Worm (Caenorhabditis elegans): ENCODE measurements around the gene W09H1.3.

Gene W09H1.3

DNA sequence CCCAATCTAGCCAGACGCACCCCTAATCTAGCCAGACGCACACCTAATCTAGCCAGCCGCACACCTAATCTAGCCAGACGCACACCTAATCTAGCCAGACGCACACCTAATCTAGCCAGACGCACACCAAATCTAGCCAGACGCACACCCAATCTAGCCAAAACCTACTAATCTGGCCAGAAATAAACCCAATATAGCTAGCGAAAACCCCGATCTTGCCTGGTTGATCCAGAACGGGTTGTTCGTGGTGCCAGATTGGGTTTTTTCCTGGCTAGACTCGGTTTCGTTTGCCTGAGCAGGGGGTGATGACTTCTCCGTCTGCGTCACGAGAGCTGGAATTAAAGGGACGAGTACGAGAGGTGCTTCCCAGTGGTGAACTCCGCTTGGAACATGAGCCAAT, at the start of gene W09H1.3:
TSS of gene W09H1.3 (plus strand) at position 301 of the 400 bp plus-strand sequence.
- TF ChIP-seq cog-1 (tag; optimal IDR thresholded peaks at IDR 0.05) = no peak
- TF ChIP-seq flt-1 (GFP tag; IDR thresholded peaks at IDR 0.05) = no peak
- TF ChIP-seq ztf-23 (GFP tag; IDR thresholded peaks at IDR 0.05) = no peak
- no peak for TF ChIP-seq ztf-29 (GFP tag; IDR thresholded peaks at IDR 0.05)
- TF ChIP-seq ref-1 (GFP tag; conservative IDR thresholded peaks at IDR 0.05) = no peak
- no peak for TF ChIP-seq klf-2 (GFP tag; conservative IDR thresholded peaks at IDR 0.05)
- TF ChIP-seq tab-1 (GFP tag; IDR thresholded peaks at IDR 0.05) = no peak
- no peak for TF ChIP-seq T22C8.4 (GFP tag; IDR thresholded peaks at IDR 0.05)
- TF ChIP-seq med-1 (GFP tag; optimal IDR thresholded peaks at IDR 0.05; ENCODE audit: insufficient read depth) = no peak

DNA sequence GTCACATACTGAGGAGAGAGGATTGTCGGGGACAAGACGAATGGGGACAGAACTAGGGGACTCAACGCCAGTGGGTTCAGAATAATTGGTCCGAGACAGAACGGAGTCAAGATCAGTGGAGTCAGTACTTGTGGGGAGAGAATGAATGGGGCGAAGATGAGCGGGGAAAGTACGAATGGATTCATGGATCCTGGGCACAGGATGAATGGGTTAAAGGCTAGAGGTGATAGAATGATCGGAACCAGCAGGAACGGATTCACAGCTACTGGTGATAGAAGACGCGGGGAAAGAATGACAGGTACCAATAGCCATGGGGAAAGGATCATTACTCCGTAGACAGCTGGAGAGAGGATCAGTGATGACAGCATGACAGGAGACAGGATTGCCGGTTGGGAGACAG, 44.7 kb upstream of the W09H1.3 start:
- TF ChIP-seq flt-1 (GFP tag; IDR thresholded peaks at IDR 0.05) (no peak), ztf-23 (GFP tag; IDR thresholded peaks at IDR 0.05) (no peak), ref-1 (GFP tag; conservative IDR thresholded peaks at IDR 0.05) (no peak), T22C8.4 (GFP tag; IDR thresholded peaks at IDR 0.05) (no peak), klf-2 (GFP tag; conservative IDR thresholded peaks at IDR 0.05) (no peak)

DNA sequence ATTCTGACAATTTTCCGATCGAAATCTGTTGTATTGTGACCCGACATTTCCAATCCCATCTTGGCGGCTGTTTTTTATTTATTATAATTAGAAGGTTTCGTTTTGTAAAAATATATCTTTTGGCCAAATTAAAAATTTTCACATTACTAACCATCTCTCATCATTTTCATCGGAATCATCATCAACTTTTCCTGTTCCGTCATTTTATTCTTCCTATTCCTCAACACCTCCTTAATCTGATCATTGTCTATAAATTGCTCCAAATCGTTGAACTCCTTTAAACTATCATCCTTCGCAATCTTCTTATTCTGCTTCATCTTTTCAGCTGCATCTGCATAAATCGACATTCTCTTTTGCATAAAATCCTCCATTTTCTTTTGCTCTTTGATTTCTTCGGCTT, 41.9 kb upstream of the W09H1.3 start:
- TF ChIP-seq ztf-29 (GFP tag; IDR thresholded peaks at IDR 0.05) (no peak), ref-1 (GFP tag; conservative IDR thresholded peaks at IDR 0.05) (no peak), klf-2 (GFP tag; conservative IDR thresholded peaks at IDR 0.05) (no peak), cog-1 (tag; optimal IDR thresholded peaks at IDR 0.05) (no peak), T22C8.4 (GFP tag; IDR thresholded peaks at IDR 0.05) (no peak), med-1 (GFP tag; optimal IDR thresholded peaks at IDR 0.05; ENCODE audit: insufficient read depth) (no peak), flt-1 (GFP tag; IDR thresholded peaks at IDR 0.05) (no peak), tab-1 (GFP tag; IDR thresholded peaks at IDR 0.05) (no peak), ztf-23 (GFP tag; IDR thresholded peaks at IDR 0.05) (no peak)

DNA sequence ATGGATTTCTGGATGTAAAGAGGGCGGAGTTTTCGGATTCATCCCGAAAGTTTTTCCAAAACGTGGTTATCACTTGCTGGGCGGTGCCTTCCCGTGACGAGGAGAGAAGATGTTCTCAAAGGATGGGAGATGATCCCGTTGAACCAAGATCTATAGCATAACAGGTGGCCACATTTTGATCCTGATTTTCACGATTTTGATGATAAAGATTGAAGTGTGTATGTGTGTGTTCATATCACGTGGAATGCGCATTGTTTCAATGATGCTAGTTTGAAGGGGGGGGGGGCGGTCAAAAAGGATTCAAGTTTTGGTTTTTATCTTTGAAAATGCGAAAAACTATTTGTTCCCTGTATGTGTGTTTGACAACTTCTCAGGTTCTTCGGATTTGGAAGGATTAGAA, 39.0 kb upstream of the W09H1.3 start, which contains the start of gene mltn-1:
TSS of gene mltn-1 (minus strand) at position 22 of the 400 bp plus-strand sequence.
- TF ChIP-seq ztf-23 (GFP tag; IDR thresholded peaks at IDR 0.05) = no peak
- TF ChIP-seq T22C8.4 (GFP tag; IDR thresholded peaks at IDR 0.05) = no peak
- TF ChIP-seq klf-2 (GFP tag; conservative IDR thresholded peaks at IDR 0.05) = no peak
- no peak for TF ChIP-seq cog-1 (tag; optimal IDR thresholded peaks at IDR 0.05)
- no peak for TF ChIP-seq med-1 (GFP tag; optimal IDR thresholded peaks at IDR 0.05; ENCODE audit: insufficient read depth)
- TF ChIP-seq tab-1 (GFP tag; IDR thresholded peaks at IDR 0.05) = no peak
- TF ChIP-seq ztf-29 (GFP tag; IDR thresholded peaks at IDR 0.05) = no peak

DNA sequence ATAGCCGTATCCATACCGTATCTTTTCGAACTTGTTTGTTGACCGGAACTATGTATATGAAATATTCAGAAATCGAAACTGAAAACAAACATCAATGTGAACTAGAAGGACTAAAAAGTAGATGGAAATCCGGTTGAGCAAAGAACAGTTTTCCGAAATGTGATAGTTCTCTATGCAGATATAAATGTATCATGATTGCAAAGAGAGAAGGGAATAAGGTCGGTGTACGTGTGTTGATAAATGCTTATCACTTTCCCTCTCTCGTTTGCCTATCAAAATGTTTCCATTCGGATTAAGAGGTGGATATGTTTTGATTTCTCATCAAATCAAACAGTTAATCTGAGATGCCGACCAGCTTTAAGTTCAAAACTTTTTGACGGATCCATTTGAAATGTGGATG, 36.0 kb upstream of the W09H1.3 start:
- TF ChIP-seq T22C8.4 (GFP tag; IDR thresholded peaks at IDR 0.05) (no peak), med-1 (GFP tag; optimal IDR thresholded peaks at IDR 0.05; ENCODE audit: insufficient read depth) (no peak), cog-1 (tag; optimal IDR thresholded peaks at IDR 0.05) (no peak), klf-2 (GFP tag; conservative IDR thresholded peaks at IDR 0.05) (no peak), ztf-29 (GFP tag; IDR thresholded peaks at IDR 0.05) (no peak), ref-1 (GFP tag; conservative IDR thresholded peaks at IDR 0.05) (no peak), flt-1 (GFP tag; IDR thresholded peaks at IDR 0.05) (no peak), tab-1 (GFP tag; IDR thresholded peaks at IDR 0.05) (no peak)

DNA sequence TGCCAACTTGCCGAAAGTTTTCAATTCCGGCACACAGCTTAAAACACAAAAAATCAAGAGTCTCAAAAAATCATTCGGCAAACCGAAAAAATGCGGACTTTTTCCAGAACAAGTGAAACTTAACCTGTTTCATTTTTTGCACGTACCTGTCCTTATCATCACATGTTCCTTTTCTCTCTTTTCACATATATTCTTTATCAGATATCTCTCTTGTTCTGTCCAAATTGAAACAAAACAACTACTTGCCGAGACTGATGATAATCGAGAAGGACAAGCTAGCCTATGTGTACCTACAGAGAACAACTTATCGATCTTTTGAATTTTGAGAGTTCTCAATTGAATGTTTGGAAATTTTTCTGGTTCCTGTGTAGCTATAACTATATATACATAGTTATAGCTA, 34.3 kb upstream of the W09H1.3 start:
- TF ChIP-seq med-1 (GFP tag; optimal IDR thresholded peaks at IDR 0.05; ENCODE audit: insufficient read depth) = no peak
- no peak for TF ChIP-seq cog-1 (tag; optimal IDR thresholded peaks at IDR 0.05)
- TF ChIP-seq tab-1 (GFP tag; IDR thresholded peaks at IDR 0.05) = no peak
- TF ChIP-seq ztf-29 (GFP tag; IDR thresholded peaks at IDR 0.05) = no peak
- no peak for TF ChIP-seq T22C8.4 (GFP tag; IDR thresholded peaks at IDR 0.05)
- TF ChIP-seq ref-1 (GFP tag; conservative IDR thresholded peaks at IDR 0.05) = no peak
- TF ChIP-seq klf-2 (GFP tag; conservative IDR thresholded peaks at IDR 0.05) = no peak
- TF ChIP-seq flt-1 (GFP tag; IDR thresholded peaks at IDR 0.05) = no peak
- no peak for TF ChIP-seq ztf-23 (GFP tag; IDR thresholded peaks at IDR 0.05)

DNA sequence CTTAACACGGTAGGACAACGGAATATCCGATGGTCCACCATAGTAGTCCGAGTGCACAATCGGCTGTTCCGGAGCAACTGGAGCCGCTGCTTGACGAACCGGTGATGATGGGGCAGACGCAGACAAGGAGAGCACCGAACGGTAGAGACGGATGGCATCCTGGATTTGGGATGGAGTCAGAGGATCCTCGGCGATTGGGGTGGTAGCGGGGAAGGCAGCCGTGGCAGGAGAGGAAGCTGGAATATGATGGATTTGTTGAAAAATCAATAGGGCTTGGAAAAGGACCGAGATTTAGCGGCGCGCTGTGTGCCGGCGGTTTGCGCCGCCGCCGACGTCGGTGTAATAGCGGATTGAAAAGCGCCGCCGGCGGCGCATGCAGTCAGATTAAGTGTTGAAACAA, 31.8 kb upstream of the W09H1.3 start:
- TF ChIP-seq klf-2 (GFP tag; conservative IDR thresholded peaks at IDR 0.05) (no peak), tab-1 (GFP tag; IDR thresholded peaks at IDR 0.05) (no peak), ztf-23 (GFP tag; IDR thresholded peaks at IDR 0.05) (no peak), flt-1 (GFP tag; IDR thresholded peaks at IDR 0.05) (no peak), T22C8.4 (GFP tag; IDR thresholded peaks at IDR 0.05) (no peak), ref-1 (GFP tag; conservative IDR thresholded peaks at IDR 0.05) (no peak), ztf-29 (GFP tag; IDR thresholded peaks at IDR 0.05) (no peak), med-1 (GFP tag; optimal IDR thresholded peaks at IDR 0.05; ENCODE audit: insufficient read depth) (no peak), cog-1 (tag; optimal IDR thresholded peaks at IDR 0.05) (no peak)

DNA sequence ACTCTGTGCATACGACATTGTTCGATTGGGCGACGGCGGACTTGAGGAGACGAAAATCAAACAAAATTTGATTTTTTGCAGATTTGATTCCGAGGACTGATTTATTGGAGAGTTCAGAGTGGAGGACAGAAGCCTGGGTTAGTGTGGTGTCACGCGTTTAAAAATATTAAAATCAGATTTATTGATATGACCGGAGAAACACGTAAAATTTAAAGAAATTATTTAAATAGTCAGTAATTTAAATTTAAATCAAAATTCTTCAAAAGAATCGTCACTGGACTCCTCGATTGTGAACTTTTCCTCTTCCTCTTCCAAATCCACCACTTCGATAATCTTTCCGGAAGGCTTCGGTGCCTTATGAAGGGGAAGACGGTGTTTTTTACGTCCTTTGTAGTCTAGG, 30.9 kb upstream of the W09H1.3 start, which contains the start of gene spe-18:
TSS of gene spe-18 (minus strand) at position 101 of the 400 bp plus-strand sequence.
- TF ChIP-seq ztf-23 (GFP tag; IDR thresholded peaks at IDR 0.05) = no peak
- no peak for TF ChIP-seq med-1 (GFP tag; optimal IDR thresholded peaks at IDR 0.05; ENCODE audit: insufficient read depth)
- no peak for TF ChIP-seq ztf-29 (GFP tag; IDR thresholded peaks at IDR 0.05)
- TF ChIP-seq ref-1 (GFP tag; conservative IDR thresholded peaks at IDR 0.05) = no peak
- no peak for TF ChIP-seq klf-2 (GFP tag; conservative IDR thresholded peaks at IDR 0.05)
- TF ChIP-seq cog-1 (tag; optimal IDR thresholded peaks at IDR 0.05) = no peak
- TF ChIP-seq flt-1 (GFP tag; IDR thresholded peaks at IDR 0.05) = no peak
- TF ChIP-seq tab-1 (GFP tag; IDR thresholded peaks at IDR 0.05) = no peak
- TF ChIP-seq T22C8.4 (GFP tag; IDR thresholded peaks at IDR 0.05) = no peak

DNA sequence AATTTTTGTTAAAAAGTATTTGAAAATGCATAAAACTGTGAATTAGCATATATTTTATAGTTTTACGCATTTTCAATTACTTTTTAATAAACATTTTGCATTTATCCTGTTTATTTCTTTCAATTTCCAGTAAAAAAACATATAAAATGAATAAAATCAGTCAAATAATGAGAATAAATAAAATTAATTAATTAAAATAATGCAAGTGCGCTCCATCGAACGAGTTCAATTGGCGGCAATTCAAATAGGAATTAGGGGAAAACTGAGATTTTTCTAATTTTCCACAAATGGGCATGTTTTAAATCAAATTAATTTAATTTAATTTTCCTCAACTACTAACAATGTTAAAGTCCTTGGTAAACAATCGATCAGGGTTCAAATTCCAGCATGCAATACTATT, 28.2 kb upstream of the W09H1.3 start:
- TF ChIP-seq med-1 (GFP tag; optimal IDR thresholded peaks at IDR 0.05; ENCODE audit: insufficient read depth) = no peak
- TF ChIP-seq tab-1 (GFP tag; IDR thresholded peaks at IDR 0.05) = no peak
- TF ChIP-seq T22C8.4 (GFP tag; IDR thresholded peaks at IDR 0.05) = no peak

DNA sequence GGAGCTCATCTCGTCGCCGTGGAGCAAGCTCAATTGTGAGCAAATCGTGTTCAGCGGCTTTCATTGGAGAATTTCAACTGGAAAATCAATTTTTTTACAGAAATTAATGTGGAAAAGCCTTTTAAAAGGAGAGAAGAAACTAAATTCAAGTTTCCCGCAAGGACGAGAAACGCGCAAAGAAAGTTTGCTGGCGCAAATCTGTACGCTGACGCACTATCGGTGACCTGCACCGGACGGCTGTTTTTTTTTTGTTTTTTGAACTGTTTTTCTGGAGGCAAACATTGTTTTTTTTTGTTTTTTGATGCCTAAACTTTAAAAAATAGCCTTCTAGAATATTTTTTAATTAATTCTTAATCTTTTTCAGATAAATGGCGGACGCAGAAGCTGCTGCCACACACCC, 27.3 kb upstream of the W09H1.3 start, which contains the start of the genes hpr-17 and F32A11.1:
TSS of gene hpr-17 (minus strand) at position 77 of the 400 bp plus-strand sequence.
TSS of gene F32A11.1 (plus strand) at position 359 of the 400 bp plus-strand sequence.
- TF ChIP-seq cog-1 (tag; optimal IDR thresholded peaks at IDR 0.05) = no peak
- TF ChIP-seq flt-1 (GFP tag; IDR thresholded peaks at IDR 0.05) = no peak
- no peak for TF ChIP-seq tab-1 (GFP tag; IDR thresholded peaks at IDR 0.05)
- TF ChIP-seq klf-2 (GFP tag; conservative IDR thresholded peaks at IDR 0.05) = no peak
- 0 out of 2 replicates have a peak, but pooled peaks have one; percentile 16 for TF ChIP-seq T22C8.4 (GFP tag; IDR thresholded peaks at IDR 0.05)
- no peak for TF ChIP-seq ref-1 (GFP tag; conservative IDR thresholded peaks at IDR 0.05)
- no peak for TF ChIP-seq ztf-29 (GFP tag; IDR thresholded peaks at IDR 0.05)
- no peak for TF ChIP-seq med-1 (GFP tag; optimal IDR thresholded peaks at IDR 0.05; ENCODE audit: insufficient read depth)
- 0 out of 2 replicates have a peak, but pooled peaks have one; percentile 23 for TF ChIP-seq ztf-23 (GFP tag; IDR thresholded peaks at IDR 0.05)
